Fruit fly (Drosophila melanogaster) Kc167 (cell line): Measurements from ENCODE around the gene red.

Experiments
- insv ChIP-seq: fragments of >200 bp; optimal IDR thresholded peaks from 3 replicates; lab custom pipeline; 2018; ENCODE audit warnings: missing external identifiers
- psq ChIP-seq: fragments of >200 bp; optimal IDR thresholded peaks from 2 replicates; lab custom pipeline; 2017; ENCODE audit warnings: missing external identifiers
- ttk ChIP-seq: sonication (Bioruptor generic); optimal IDR thresholded peaks from 2 replicates; lab custom pipeline; 2017; ENCODE audit warnings: missing external identifiers

- TF ChIP-seq ttk (lab: Kevin White, UChicago): no peak
- TF ChIP-seq insv (lab: Kevin White, UChicago): no peak
- no peak for TF ChIP-seq psq (lab: Kevin White, UChicago)
Observed at dm6 chr3R:14351418-14351817, 62.5 kb downstream of the red start.
